Fruit fly (Drosophila melanogaster) whole organism, embryonic: Measurements from ENCODE around the gene CG11251.

ENCODE experiments used
- Bgb ChIP-seq: fragments of 200-800 bp; sonication (Bioruptor generic); IDR thresholded peaks from 2 replicates; pipeline ENCODE4 v1.3.6; 2022; ENCODE audit warnings: missing biosample characterization, missing genetic modification characterization; ENCODE audit not compliant: partially characterized antibody
- Blimp-1 ChIP-seq: fragments of 200-800 bp; sonication (Bioruptor generic); optimal IDR thresholded peaks from 3 replicates; lab custom pipeline; 2018; ENCODE audit warnings: missing biosample characterization, missing genetic modification characterization, mild to moderate bottlenecking, moderate library complexity, missing genetic modification reagents
- C15 ChIP-seq: fragments of 200-800 bp; sonication (Bioruptor generic); IDR thresholded peaks from 3 replicates; pipeline ENCODE4 v1.3.6; 2022; ENCODE audit warnings: missing biosample characterization, missing genetic modification characterization
- CG11085 ChIP-seq: fragments of 200-800 bp; sonication (Bioruptor generic); IDR thresholded peaks from 2 replicates; pipeline ENCODE4 v1.3.6; 2022; ENCODE audit warnings: missing biosample characterization, missing genetic modification characterization
- CG11504 ChIP-seq: fragments of 200-800 bp; sonication (Bioruptor generic); optimal IDR thresholded peaks from 3 replicates; lab custom pipeline; 2019; ENCODE audit warnings: missing biosample characterization, mild to moderate bottlenecking, missing genetic modification characterization, moderate library complexity
- CG12659 ChIP-seq: fragments of 200-800 bp; sonication (Bioruptor generic); optimal IDR thresholded peaks from 3 replicates; lab custom pipeline; 2017; ENCODE audit warnings: mild to moderate bottlenecking, missing biosample characterization, missing genetic modification reagents, missing genetic modification characterization
- CG13287 ChIP-seq: fragments of 200-800 bp; sonication (Bioruptor generic); IDR thresholded peaks from 2 replicates; pipeline ENCODE4 v1.3.6; 2022; ENCODE audit warnings: missing biosample characterization, missing genetic modification characterization; ENCODE audit not compliant: partially characterized antibody
- CG14667 ChIP-seq: fragments of 200-800 bp; sonication (Bioruptor generic); IDR thresholded peaks from 2 replicates; pipeline ENCODE4 v1.3.6; 2022; ENCODE audit warnings: missing biosample characterization, missing genetic modification characterization
- CG14965 ChIP-seq: fragments of 200-800 bp; sonication (Bioruptor generic); optimal IDR thresholded peaks from 2 replicates; lab custom pipeline; 2016; ENCODE audit warnings: missing biosample characterization, missing genetic modification characterization, borderline replicate concordance
- CG1603 ChIP-seq: fragments of 200-800 bp; sonication (Bioruptor generic); optimal IDR thresholded peaks from 2 replicates; lab custom pipeline; 2019; ENCODE audit warnings: missing biosample characterization, mild to moderate bottlenecking, missing genetic modification characterization, moderate library complexity
- CG17568 ChIP-seq: fragments of 200-800 bp; sonication (Bioruptor generic); optimal IDR thresholded peaks from 2 replicates; lab custom pipeline; 2018; ENCODE audit warnings: missing biosample characterization, mild to moderate bottlenecking, missing genetic modification characterization, moderate library complexity
- CG2202 ChIP-seq: fragments of 200-800 bp; sonication (Bioruptor generic); optimal IDR thresholded peaks from 2 replicates; lab custom pipeline; 2018; ENCODE audit warnings: missing biosample characterization, mild to moderate bottlenecking, missing genetic modification characterization
- CG2712 ChIP-seq: fragments of 200-800 bp; optimal IDR thresholded peaks from 3 replicates; lab custom pipeline; 2019; ENCODE audit warnings: missing biosample characterization, mild to moderate bottlenecking, missing genetic modification characterization, moderate library complexity
- CG31388 ChIP-seq: fragments of 200-800 bp; sonication (Bioruptor generic); optimal IDR thresholded peaks from 2 replicates; lab custom pipeline; 2016; ENCODE audit warnings: missing biosample characterization, missing genetic modification characterization
- CG31441 ChIP-seq: fragments of 200-800 bp; sonication (Bioruptor generic); IDR thresholded peaks from 2 replicates; pipeline ENCODE4 v1.3.6; 2022; ENCODE audit warnings: missing biosample characterization, missing genetic modification characterization
- CG3163 ChIP-seq: fragments of 200-800 bp; sonication (Bioruptor generic); optimal IDR thresholded peaks from 3 replicates; lab custom pipeline; 2016; ENCODE audit warnings: missing biosample characterization, missing genetic modification characterization
- CG3847 ChIP-seq: fragments of 200-800 bp; sonication (Bioruptor generic); IDR thresholded peaks from 2 replicates; pipeline ENCODE4 v1.3.6; 2022; ENCODE audit warnings: missing biosample characterization, missing genetic modification characterization
- CG7963 ChIP-seq: fragments of 200-800 bp; sonication (Bioruptor generic); IDR thresholded peaks from 3 replicates; pipeline ENCODE4 v1.3.6; 2022; ENCODE audit warnings: missing biosample characterization, missing genetic modification characterization; ENCODE audit not compliant: partially characterized antibody
- CG8924 ChIP-seq: fragments of 200-800 bp; optimal IDR thresholded peaks from 3 replicates; lab custom pipeline; 2019; ENCODE audit warnings: missing biosample characterization, mild to moderate bottlenecking, missing genetic modification characterization, moderate library complexity
- CG9876 ChIP-seq: fragments of 200-800 bp; sonication (Bioruptor generic); optimal IDR thresholded peaks from 2 replicates; lab custom pipeline; 2016; ENCODE audit warnings: missing biosample characterization, missing genetic modification characterization
- CG9932 ChIP-seq: fragments of 200-800 bp; sonication (Bioruptor generic); IDR thresholded peaks from 2 replicates; pipeline ENCODE4 v1.3.6; 2022; ENCODE audit warnings: missing biosample characterization, missing genetic modification characterization
- CkIIα-i1 ChIP-seq: fragments of 200-800 bp; sonication (Bioruptor generic); IDR thresholded peaks from 2 replicates; pipeline ENCODE4 v1.3.6; 2022; ENCODE audit warnings: missing biosample characterization, missing genetic modification characterization
- Dek ChIP-seq: fragments of 200-800 bp; sonication (Bioruptor generic); optimal IDR thresholded peaks from 3 replicates; lab custom pipeline; 2019; ENCODE audit warnings: missing biosample characterization, mild to moderate bottlenecking, missing genetic modification characterization, moderate library complexity
- Doc2 ChIP-seq: fragments of 200-800 bp; sonication (Bioruptor generic); IDR thresholded peaks from 2 replicates; pipeline ENCODE4 v1.3.6; 2022; ENCODE audit warnings: missing biosample characterization, missing genetic modification characterization
- Dp ChIP-seq: fragments of 200-800 bp; sonication (Bioruptor generic); optimal IDR thresholded peaks from 2 replicates; lab custom pipeline; 2018; ENCODE audit warnings: missing biosample characterization, mild to moderate bottlenecking, missing genetic modification characterization, moderate library complexity
- Kr ChIP-seq: fragments of 200-800 bp; sonication (Bioruptor generic); optimal IDR thresholded peaks from 2 replicates; lab custom pipeline; 2017; ENCODE audit warnings: missing biosample characterization, mild to moderate bottlenecking, missing genetic modification characterization
- MTF-1 ChIP-seq: fragments of 200-800 bp; sonication (Bioruptor generic); optimal IDR thresholded peaks from 2 replicates; lab custom pipeline; 2018; ENCODE audit warnings: missing biosample characterization, mild to moderate bottlenecking, missing genetic modification characterization, borderline replicate concordance
- NC2α ChIP-seq: fragments of 200-800 bp; sonication (Bioruptor generic); optimal IDR thresholded peaks from 2 replicates; lab custom pipeline; 2016; ENCODE audit warnings: missing biosample characterization, missing genetic modification characterization
- ase ChIP-seq: fragments of 200-800 bp; sonication (Bioruptor generic); IDR thresholded peaks from 3 replicates; pipeline ENCODE4 v1.3.6; 2022; ENCODE audit warnings: missing biosample characterization, missing genetic modification characterization
- az2 ChIP-seq: fragments of 200-800 bp; sonication (Bioruptor generic); optimal IDR thresholded peaks from 3 replicates; lab custom pipeline; 2016; ENCODE audit warnings: missing biosample characterization, missing genetic modification characterization
- br ChIP-seq: fragments of >200 bp; optimal IDR thresholded peaks from 2 replicates; lab custom pipeline; 2017
- chinmo ChIP-seq: fragments of 200-800 bp; sonication (Bioruptor generic); IDR thresholded peaks from 4 replicates; pipeline ENCODE4 v1.3.6; 2022; ENCODE audit warnings: missing biosample characterization, missing genetic modification characterization; ENCODE audit not compliant: partially characterized antibody
- chm ChIP-seq: fragments of 200-800 bp; sonication (Bioruptor generic); IDR thresholded peaks from 2 replicates; pipeline ENCODE4 v1.3.6; 2022; ENCODE audit warnings: missing biosample characterization, missing genetic modification characterization
- gsb ChIP-seq: fragments of 200-800 bp; sonication (Bioruptor generic); IDR thresholded peaks from 2 replicates; pipeline ENCODE4 v1.3.6; 2022; ENCODE audit warnings: missing biosample characterization, missing genetic modification characterization
- hb ChIP-seq: fragments of 200-800 bp; sonication (Bioruptor generic); IDR thresholded peaks from 3 replicates; pipeline ENCODE4 v1.3.6; 2022; ENCODE audit warnings: missing biosample characterization, missing genetic modification characterization; ENCODE audit not compliant: partially characterized antibody
- hkb ChIP-seq, 2 experiments: fragments of 200-800 bp in 1 of 2; fragments of >200 bp in 1 of 2; sonication (Bioruptor generic) in 1 of 2; IDR thresholded peaks in 1 of 2; optimal IDR thresholded peaks in 1 of 2; 2 replicates each; pipeline versions ENCODE4 v1.3.6 to Lab custom; 2017 to 2022; ENCODE audit warnings: missing biosample characterization in 1 of 2, missing genetic modification characterization in 1 of 2
- jigr1 ChIP-seq: fragments of 200-800 bp; sonication (Bioruptor generic); IDR thresholded peaks from 3 replicates; pipeline ENCODE4 v1.3.6; 2022; ENCODE audit warnings: missing biosample characterization, missing genetic modification characterization
- jing ChIP-seq: fragments of 200-800 bp; sonication (Bioruptor generic); optimal IDR thresholded peaks from 2 replicates; lab custom pipeline; 2018; ENCODE audit warnings: missing biosample characterization, mild to moderate bottlenecking, missing genetic modification characterization
- lab ChIP-seq: fragments of 200-800 bp; sonication (Bioruptor generic); optimal IDR thresholded peaks from 3 replicates; lab custom pipeline; 2017; ENCODE audit warnings: missing biosample characterization, missing genetic modification characterization, mild to moderate bottlenecking, moderate library complexity, missing genetic modification reagents
- maf-S ChIP-seq: fragments of 200-800 bp; sonication (Bioruptor generic); optimal IDR thresholded peaks from 2 replicates; lab custom pipeline; 2016; ENCODE audit warnings: missing biosample characterization, missing genetic modification characterization
- mld ChIP-seq: fragments of 200-800 bp; sonication (Bioruptor generic); IDR thresholded peaks from 3 replicates; pipeline ENCODE4 v1.3.6; 2022; ENCODE audit warnings: missing biosample characterization, missing genetic modification characterization; ENCODE audit not compliant: partially characterized antibody
- nerfin-1 ChIP-seq: fragments of 200-800 bp; sonication (Bioruptor generic); optimal IDR thresholded peaks from 3 replicates; lab custom pipeline; 2019; ENCODE audit warnings: missing biosample characterization, mild to moderate bottlenecking, missing genetic modification characterization, moderate library complexity
- nom ChIP-seq: fragments of 200-800 bp; sonication (Bioruptor generic); optimal IDR thresholded peaks from 2 replicates; lab custom pipeline; 2017; ENCODE audit warnings: missing biosample characterization, missing genetic modification characterization, mild to moderate bottlenecking, moderate library complexity, missing genetic modification reagents
- p53 ChIP-seq: fragments of 200-800 bp; sonication (Bioruptor generic); optimal IDR thresholded peaks from 2 replicates; lab custom pipeline; 2016; ENCODE audit warnings: missing biosample characterization, missing genetic modification characterization
- peb ChIP-seq: fragments of 200-800 bp; sonication (Bioruptor generic); IDR thresholded peaks from 2 replicates; pipeline ENCODE4 v1.3.6; 2022; ENCODE audit warnings: missing biosample characterization, missing genetic modification characterization
- sob ChIP-seq: fragments of 200-800 bp; sonication (Bioruptor generic); IDR thresholded peaks from 2 replicates; pipeline ENCODE4 v1.3.6; 2022; ENCODE audit warnings: missing biosample characterization, missing genetic modification characterization
- tna ChIP-seq: fragments of 200-800 bp; sonication (Bioruptor generic); IDR thresholded peaks from 2 replicates; pipeline ENCODE4 v1.3.6; 2022; ENCODE audit warnings: missing biosample characterization, missing genetic modification characterization; ENCODE audit not compliant: partially characterized antibody
- toy ChIP-seq: fragments of 200-800 bp; sonication (Bioruptor generic); IDR thresholded peaks from 2 replicates; pipeline ENCODE4 v1.3.6; 2022; ENCODE audit warnings: missing biosample characterization, missing genetic modification characterization
- unc-4 ChIP-seq: fragments of 200-800 bp; sonication (Bioruptor generic); IDR thresholded peaks from 2 replicates; pipeline ENCODE4 v1.3.6; 2022; ENCODE audit warnings: missing biosample characterization, missing genetic modification characterization; ENCODE audit not compliant: partially characterized antibody

CG11251 gene

dm6 chr3L:13113970-13114392, 24.2 kb upstream of the CG11251 start, which contains the start of gene trn (continued):
- no peak for TF ChIP-seq p53 (GFP tag; lab: Kevin White, UChicago)
- TF ChIP-seq unc-4: 0 out of 2 replicates have a peak, but pooled peaks have one; percentile 35
- TF ChIP-seq mld (GFP tag; lab: Robert Waterston, UW): peak; percentile 53; the same call in 1 of the 3 replicates
- TF ChIP-seq tna (GFP tag; lab: Robert Waterston, UW): peak; percentile 58; the same call in 1 of the 2 replicates
- TF ChIP-seq peb (GFP tag; lab: Robert Waterston, UW): no peak
- TF ChIP-seq CkIIα-i1 (GFP tag; lab: Robert Waterston, UW): no peak
- TF ChIP-seq jigr1 (GFP tag; lab: Robert Waterston, UW): no peak
- TF ChIP-seq az2 (GFP tag; lab: Kevin White, UChicago): no peak
- TF ChIP-seq CG14965 (GFP tag; lab: Kevin White, UChicago): no peak
- no peak for TF ChIP-seq C15
- no peak for TF ChIP-seq Blimp-1 (GFP tag; lab: Kevin White, UChicago)
- TF ChIP-seq Dek (tag; lab: Kevin White, UChicago): no peak
- TF ChIP-seq CG11085 (GFP tag; lab: Robert Waterston, UW): no peak
- TF ChIP-seq Doc2: no peak
- no peak for TF ChIP-seq CG7963
- peak; percentile 17 for TF ChIP-seq CG1603
- no peak for TF ChIP-seq Kr (GFP tag; lab: Kevin White, UChicago)
- no peak for TF ChIP-seq toy (GFP tag; lab: Robert Waterston, UW)
- TF ChIP-seq br (lab: Kevin White, UChicago): no peak
- TF ChIP-seq MTF-1: peak; percentile 41
- peak; percentile 35; the same call in 1 of the 2 replicates for TF ChIP-seq CG9932 (GFP tag; lab: Robert Waterston, UW)
- TF ChIP-seq NC2α: no peak
- no peak; the same call in 2 of the 3 replicates for TF ChIP-seq hb (GFP tag; lab: Robert Waterston, UW)
- peak; percentile 35 for TF ChIP-seq lab (GFP tag; lab: Kevin White, UChicago)
- no peak for TF ChIP-seq maf-S (GFP tag; lab: Kevin White, UChicago)
- no peak for TF ChIP-seq CG17568
- peak; percentile 39 for TF ChIP-seq nerfin-1 (tag; lab: Kevin White, UChicago)
- TF ChIP-seq CG2712 (tag; lab: Kevin White, UChicago): peak; percentile 36
- 0 out of 2 replicates have a peak, but pooled peaks have one; percentile 10 for TF ChIP-seq CG3847 (GFP tag; lab: Robert Waterston, UW)
- peak; percentile 65 for TF ChIP-seq CG13287
- peak; percentile 29 for TF ChIP-seq jing (GFP tag; lab: Kevin White, UChicago)
- TF ChIP-seq Dp: no peak
- TF ChIP-seq nom (GFP tag; lab: Kevin White, UChicago): peak; percentile 3
- peak; percentile 98 for TF ChIP-seq chinmo (GFP tag; lab: Robert Waterston, UW)
- peak; percentile 92 for TF ChIP-seq chm (GFP tag; lab: Robert Waterston, UW)
- TF ChIP-seq CG8924 (tag; lab: Kevin White, UChicago): peak; percentile 57
- no peak; the same call in 1 of the 2 replicates for TF ChIP-seq CG31441 (GFP tag; lab: Robert Waterston, UW)
- TF ChIP-seq gsb (GFP tag; lab: Robert Waterston, UW): no peak
- no peak for TF ChIP-seq ase (GFP tag; lab: Robert Waterston, UW)
- TF ChIP-seq hkb (optimal IDR thresholded peaks at IDR 0.05; lab: Kevin White, UChicago): no peak
- TF ChIP-seq hkb (GFP tag; IDR thresholded peaks at IDR 0.05; lab: Robert Waterston, UW): peak; percentile 67
- TF ChIP-seq CG2202: peak; percentile 42
- TF ChIP-seq CG14667 (GFP tag; lab: Robert Waterston, UW): no peak
- TF ChIP-seq sob (GFP tag; lab: Robert Waterston, UW): peak; percentile 38; the same call in 1 of the 2 replicates
- TF ChIP-seq CG12659 (GFP tag; lab: Kevin White, UChicago): no peak
- TF ChIP-seq CG31388: no peak
- peak; percentile 36 for TF ChIP-seq CG11504 (tag; lab: Kevin White, UChicago)
- no peak for TF ChIP-seq CG9876 (GFP tag; lab: Kevin White, UChicago)
- peak; percentile 64 for TF ChIP-seq CG3163 (GFP tag; lab: Kevin White, UChicago)
- TF ChIP-seq Bgb: peak; percentile 71
